Fruit fly (Drosophila melanogaster) whole organism, embryonic: ENCODE measurements around the gene cd.
A peak's percentile ranks its signal among the peaks of the same experiment; 100 is the strongest.

ENCODE experiments used
- Aef1 ChIP-seq: fragments of 200-800 bp; sonication (Bioruptor generic); IDR thresholded peaks from 3 replicates; pipeline ENCODE4 v1.3.6; 2022; ENCODE audit warnings: missing biosample characterization, missing genetic modification characterization
- BEAF-32 ChIP-seq: fragments of 200-800 bp; sonication (Bioruptor generic); optimal IDR thresholded peaks from 3 replicates; lab custom pipeline; 2017; ENCODE audit warnings: missing biosample characterization, missing genetic modification characterization, mild to moderate bottlenecking, moderate library complexity, missing genetic modification reagents
- CG10431 ChIP-seq: fragments of 200-800 bp; sonication (Bioruptor generic); optimal IDR thresholded peaks from 3 replicates; lab custom pipeline; 2018; ENCODE audit warnings: missing biosample characterization, mild to moderate bottlenecking, missing genetic modification characterization
- CG13287 ChIP-seq: fragments of 200-800 bp; sonication (Bioruptor generic); IDR thresholded peaks from 2 replicates; pipeline ENCODE4 v1.3.6; 2022; ENCODE audit warnings: missing biosample characterization, missing genetic modification characterization; ENCODE audit not compliant: partially characterized antibody
- CG14860 ChIP-seq: fragments of 200-800 bp; sonication (Bioruptor generic); IDR thresholded peaks from 3 replicates; pipeline ENCODE4 v1.3.6; 2022; ENCODE audit warnings: missing biosample characterization, missing genetic modification characterization; ENCODE audit not compliant: partially characterized antibody
- CG15269 ChIP-seq: fragments of 200-800 bp; sonication (Bioruptor generic); optimal IDR thresholded peaks from 2 replicates; lab custom pipeline; 2018; ENCODE audit warnings: missing biosample characterization, mild to moderate bottlenecking, missing genetic modification characterization, moderate library complexity
- CG2712 ChIP-seq: fragments of 200-800 bp; optimal IDR thresholded peaks from 3 replicates; lab custom pipeline; 2019; ENCODE audit warnings: missing biosample characterization, mild to moderate bottlenecking, missing genetic modification characterization, moderate library complexity
- CG3847 ChIP-seq: fragments of 200-800 bp; sonication (Bioruptor generic); IDR thresholded peaks from 2 replicates; pipeline ENCODE4 v1.3.6; 2022; ENCODE audit warnings: missing biosample characterization, missing genetic modification characterization
- CG3995 ChIP-seq: fragments of 200-800 bp; sonication (Bioruptor generic); optimal IDR thresholded peaks from 3 replicates; lab custom pipeline; 2016; ENCODE audit warnings: missing biosample characterization, missing genetic modification characterization
- CG4617 ChIP-seq: fragments of 200-800 bp; sonication (Bioruptor generic); optimal IDR thresholded peaks from 3 replicates; lab custom pipeline; 2016; ENCODE audit warnings: missing biosample characterization, missing genetic modification characterization, borderline replicate concordance
- CG6272 ChIP-seq: fragments of 200-800 bp; sonication (Bioruptor generic); IDR thresholded peaks from 2 replicates; pipeline ENCODE4 v1.3.6; 2022; ENCODE audit warnings: missing biosample characterization, missing genetic modification characterization
- CG6791 ChIP-seq: fragments of 200-800 bp; sonication (Bioruptor generic); IDR thresholded peaks from 3 replicates; pipeline ENCODE4 v1.3.6; 2022; ENCODE audit warnings: missing biosample characterization, missing genetic modification characterization; ENCODE audit not compliant: partially characterized antibody
- Dbx ChIP-seq: fragments of 200-800 bp; sonication (Bioruptor generic); IDR thresholded peaks from 3 replicates; pipeline ENCODE4 v1.3.6; 2022; ENCODE audit warnings: missing biosample characterization, missing genetic modification characterization
- Dfd ChIP-seq, 2 experiments: fragments of >200 bp; optimal IDR thresholded peaks; 2 replicates each; lab custom pipeline; 2017; ENCODE audit warnings: missing biosample characterization in 2 of 2, missing genetic modification characterization in 2 of 2
- Dref ChIP-seq: fragments of 200-800 bp; sonication (Bioruptor generic); IDR thresholded peaks from 2 replicates; pipeline ENCODE4 v1.3.6; 2022; ENCODE audit warnings: missing biosample characterization, missing genetic modification characterization
- E2f2 ChIP-seq: fragments of 200-800 bp; sonication (Bioruptor generic); IDR thresholded peaks from 2 replicates; pipeline ENCODE4 v1.3.6; 2022; ENCODE audit warnings: missing biosample characterization, missing genetic modification characterization
- GATAe ChIP-seq: fragments of 200-800 bp; sonication (Bioruptor generic); conservative IDR thresholded peaks from 2 replicates; pipeline ENCODE4 v1.3.6; 2022; ENCODE audit warnings: missing biosample characterization, missing genetic modification characterization
- H15 ChIP-seq: fragments of 200-800 bp; sonication (Bioruptor generic); IDR thresholded peaks from 3 replicates; pipeline ENCODE4 v1.3.6; 2022; ENCODE audit warnings: missing biosample characterization, missing genetic modification characterization
- HLH4C ChIP-seq: fragments of 200-800 bp; sonication (Bioruptor generic); IDR thresholded peaks from 3 replicates; pipeline ENCODE4 v1.3.6; 2022; ENCODE audit warnings: missing biosample characterization, missing genetic modification characterization; ENCODE audit not compliant: partially characterized antibody
- MBD-R2 ChIP-seq: fragments of 200-800 bp; sonication (Bioruptor generic); IDR thresholded peaks from 2 replicates; pipeline ENCODE4 v1.3.6; 2022; ENCODE audit warnings: missing biosample characterization, missing genetic modification characterization
- Med ChIP-seq: fragments of 200-800 bp; sonication (Bioruptor generic); peaks from one replicate; lab custom pipeline; 2016; ENCODE audit warnings: missing biosample characterization, missing genetic modification characterization, mild to moderate bottlenecking, inconsistent platforms, moderate library complexity
- Mes4 ChIP-seq: fragments of 200-800 bp; sonication (Bioruptor generic); optimal IDR thresholded peaks from 2 replicates; lab custom pipeline; 2016; ENCODE audit warnings: missing biosample characterization, missing genetic modification characterization
- NC2β ChIP-seq: fragments of 200-800 bp; sonication (Bioruptor generic); optimal IDR thresholded peaks from 2 replicates; lab custom pipeline; 2016; ENCODE audit warnings: missing biosample characterization, missing genetic modification characterization
- Opbp ChIP-seq: fragments of 200-800 bp; sonication (Bioruptor generic); IDR thresholded peaks from 3 replicates; pipeline ENCODE4 v1.3.6; 2022; ENCODE audit warnings: missing biosample characterization, missing genetic modification characterization; ENCODE audit not compliant: partially characterized antibody
- Rfx ChIP-seq: fragments of 200-800 bp; sonication (Bioruptor generic); IDR thresholded peaks from 2 replicates; pipeline ENCODE4 v1.3.6; 2022; ENCODE audit warnings: missing biosample characterization, missing genetic modification characterization
- Scr ChIP-seq: fragments of 200-800 bp; sonication (Bioruptor generic); IDR thresholded peaks from 2 replicates; pipeline ENCODE4 v1.3.6; 2022; ENCODE audit warnings: missing biosample characterization, missing genetic modification characterization; ENCODE audit not compliant: partially characterized antibody
- Sry-δ ChIP-seq: fragments of 200-800 bp; sonication (Bioruptor generic); optimal IDR thresholded peaks from 2 replicates; lab custom pipeline; 2016; ENCODE audit warnings: missing biosample characterization, missing genetic modification characterization
- Trl ChIP-seq, 3 experiments: fragments of >200 bp in 2 of 3; fragments of 200-800 bp in 1 of 3; sonication (Bioruptor generic) in 1 of 3; optimal IDR thresholded peaks; 2 replicates in 1 of 3; 3 replicates in 2 of 3; lab custom pipeline; 2016 to 2017; ENCODE audit warnings: missing biosample characterization in 1 of 3, missing genetic modification characterization in 1 of 3
- ase ChIP-seq: fragments of 200-800 bp; sonication (Bioruptor generic); IDR thresholded peaks from 3 replicates; pipeline ENCODE4 v1.3.6; 2022; ENCODE audit warnings: missing biosample characterization, missing genetic modification characterization
- bbx ChIP-seq: fragments of 200-800 bp; sonication (Bioruptor generic); IDR thresholded peaks from 2 replicates; pipeline ENCODE4 v1.3.6; 2022; ENCODE audit warnings: missing biosample characterization, missing genetic modification characterization; ENCODE audit not compliant: partially characterized antibody
- cad ChIP-seq: fragments of >200 bp; optimal IDR thresholded peaks from 2 replicates; lab custom pipeline; 2017; ENCODE audit warnings: missing biosample characterization, missing genetic modification characterization
- chinmo ChIP-seq: fragments of 200-800 bp; sonication (Bioruptor generic); IDR thresholded peaks from 4 replicates; pipeline ENCODE4 v1.3.6; 2022; ENCODE audit warnings: missing biosample characterization, missing genetic modification characterization; ENCODE audit not compliant: partially characterized antibody
- corto ChIP-seq: fragments of 200-800 bp; sonication (Bioruptor generic); optimal IDR thresholded peaks from 2 replicates; lab custom pipeline; 2016; ENCODE audit warnings: missing biosample characterization, mild to moderate bottlenecking, missing genetic modification characterization, moderate library complexity
- dpn ChIP-seq, 2 experiments: fragments of 200-800 bp; sonication (Bioruptor generic); optimal IDR thresholded peaks; 3 replicates each; lab custom pipeline; 2016; ENCODE audit warnings: missing biosample characterization in 2 of 2, missing genetic modification characterization in 2 of 2
- ftz-f1 ChIP-seq: fragments of 200-800 bp; sonication (Bioruptor generic); optimal IDR thresholded peaks from 2 replicates; lab custom pipeline; 2016; ENCODE audit warnings: missing biosample characterization, missing genetic modification characterization
- grau ChIP-seq: fragments of 200-800 bp; optimal IDR thresholded peaks from 3 replicates; lab custom pipeline; 2019; ENCODE audit warnings: missing biosample characterization, mild to moderate bottlenecking, missing genetic modification characterization, moderate library complexity
- gsb-n ChIP-seq: fragments of 200-800 bp; sonication (Bioruptor generic); optimal IDR thresholded peaks from 3 replicates; lab custom pipeline; 2018; ENCODE audit warnings: missing biosample characterization, mild to moderate bottlenecking, missing genetic modification characterization
- hb ChIP-seq: fragments of 200-800 bp; sonication (Bioruptor generic); IDR thresholded peaks from 3 replicates; pipeline ENCODE4 v1.3.6; 2022; ENCODE audit warnings: missing biosample characterization, missing genetic modification characterization; ENCODE audit not compliant: partially characterized antibody
- inv ChIP-seq: fragments of 200-800 bp; sonication (Bioruptor generic); IDR thresholded peaks from 2 replicates; pipeline ENCODE4 v1.3.6; 2022; ENCODE audit warnings: missing biosample characterization, missing genetic modification characterization; ENCODE audit not compliant: partially characterized antibody
- knrl ChIP-seq: fragments of 200-800 bp; sonication (Bioruptor generic); IDR thresholded peaks from 3 replicates; pipeline ENCODE4 v1.3.6; 2022; ENCODE audit warnings: missing biosample characterization, missing genetic modification characterization; ENCODE audit not compliant: partially characterized antibody
- nerfin-2 ChIP-seq: fragments of 200-800 bp; sonication (Bioruptor generic); IDR thresholded peaks from 2 replicates; pipeline ENCODE4 v1.3.6; 2022; ENCODE audit warnings: missing biosample characterization, missing genetic modification characterization; ENCODE audit not compliant: partially characterized antibody
- oc ChIP-seq: fragments of 200-800 bp; sonication (Bioruptor generic); optimal IDR thresholded peaks from 2 replicates; lab custom pipeline; 2018; ENCODE audit warnings: missing biosample characterization, mild to moderate bottlenecking, missing genetic modification characterization, moderate library complexity
- psq ChIP-seq: fragments of 200-800 bp; sonication (Bioruptor generic); optimal IDR thresholded peaks from 2 replicates; lab custom pipeline; 2017; ENCODE audit warnings: missing biosample characterization, missing genetic modification characterization
- sens ChIP-seq: fragments of 200-800 bp; sonication (Bioruptor generic); peaks from one replicate; lab custom pipeline; 2016; ENCODE audit warnings: missing biosample characterization, missing genetic modification characterization
- sqz ChIP-seq: fragments of 200-800 bp; sonication (Bioruptor generic); optimal IDR thresholded peaks from 3 replicates; lab custom pipeline; 2018; ENCODE audit warnings: missing biosample characterization, mild to moderate bottlenecking, missing genetic modification characterization
- sr ChIP-seq: fragments of 200-800 bp; sonication (Bioruptor generic); IDR thresholded peaks from 3 replicates; pipeline ENCODE4 v1.3.6; 2022; ENCODE audit warnings: missing biosample characterization, missing genetic modification characterization
- unc-4 ChIP-seq: fragments of 200-800 bp; sonication (Bioruptor generic); IDR thresholded peaks from 2 replicates; pipeline ENCODE4 v1.3.6; 2022; ENCODE audit warnings: missing biosample characterization, missing genetic modification characterization; ENCODE audit not compliant: partially characterized antibody
- vnd ChIP-seq: fragments of 200-800 bp; sonication (Bioruptor generic); IDR thresholded peaks from 3 replicates; pipeline ENCODE4 v1.3.6; 2022; ENCODE audit warnings: missing biosample characterization, missing genetic modification characterization; ENCODE audit not compliant: partially characterized antibody

The cd gene

DNA sequence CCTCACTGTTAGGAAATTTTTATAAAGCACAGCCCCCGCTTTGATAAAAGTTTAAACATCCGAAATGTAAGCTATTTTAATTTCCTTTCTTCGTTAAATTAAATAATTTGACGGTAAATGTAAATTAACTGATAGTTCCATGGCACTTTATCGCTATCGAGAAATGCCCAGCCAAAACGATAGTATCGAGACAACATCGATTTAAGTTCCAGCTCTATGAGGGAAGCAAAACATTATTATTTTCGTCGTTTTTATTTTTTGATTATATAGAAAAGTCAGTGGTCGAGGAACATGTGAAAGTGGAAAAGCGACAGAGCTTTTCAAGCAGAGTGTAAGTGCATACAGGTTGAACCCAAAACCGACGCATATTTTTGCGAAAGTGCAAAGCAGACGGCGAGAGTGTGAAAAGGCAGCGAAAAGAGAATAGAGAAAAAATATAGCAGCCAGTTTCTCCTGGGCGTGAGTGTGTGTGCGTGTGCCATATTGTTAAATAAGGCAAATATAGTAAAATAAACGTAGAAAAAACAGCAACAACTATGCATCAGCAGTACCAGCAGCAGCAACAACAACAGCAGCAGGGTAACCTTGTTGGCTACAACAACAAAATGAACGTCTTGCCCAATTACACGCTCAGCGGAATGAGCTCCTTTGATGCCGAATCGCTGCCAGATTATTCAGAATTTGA is 32.2 kb downstream of the cd start, which contains the start of gene CG45049 (continued):
- TF ChIP-seq CG2712 (tag; lab: Kevin White, UChicago) (peak; percentile 8), ase (no peak), nerfin-2 (peak; percentile 87), Dfd (GFP tag; optimal IDR thresholded peaks at IDR 0.05; lab: Kevin White, UChicago) (no peak), grau (no peak), Aef1 (GFP tag; lab: Robert Waterston, UW) (peak; percentile 29; the same call in 2 of the 3 replicates), Dref (GFP tag; lab: Robert Waterston, UW) (peak; percentile 63), inv (GFP tag; lab: Robert Waterston, UW) (peak; percentile 89), dpn (GFP tag; optimal IDR thresholded peaks at IDR 0.05; lab: Kevin White, UChicago) (peak in 1 of 2 experiments; percentile 31), gsb-n (tag; lab: Kevin White, UChicago) (no peak), ftz-f1 (GFP tag; lab: Kevin White, UChicago) (peak; percentile 22), CG4617 (peak; percentile 72), sens (GFP tag; lab: Kevin White, UChicago) (peak; percentile 83), knrl (GFP tag; lab: Robert Waterston, UW) (peak; percentile 91), psq (GFP tag; lab: Kevin White, UChicago) (peak; percentile 46), bbx (GFP tag; lab: Robert Waterston, UW) (peak; percentile 94), Med (GFP tag; lab: Kevin White, UChicago) (peak; percentile 57), E2f2 (no peak), unc-4 (GFP tag; lab: Robert Waterston, UW) (peak; percentile 78), Rfx (no peak), BEAF-32 (GFP tag; lab: Kevin White, UChicago) (peak; percentile 84), CG6791 (GFP tag; lab: Robert Waterston, UW) (peak; percentile 95), CG13287 (GFP tag; lab: Robert Waterston, UW) (peak; percentile 79), Dbx (GFP tag; lab: Robert Waterston, UW) (no peak), CG15269 (no peak), oc (tag; lab: Kevin White, UChicago) (no peak), CG10431 (GFP tag; lab: Kevin White, UChicago) (no peak), sqz (GFP tag; lab: Kevin White, UChicago) (no peak), Scr (peak; percentile 92), cad (GFP tag; lab: Kevin White, UChicago) (no peak), HLH4C (GFP tag; lab: Robert Waterston, UW) (peak; percentile 87), vnd (peak; percentile 89), MBD-R2 (GFP tag; lab: Robert Waterston, UW) (0 out of 2 replicates have a peak, but pooled peaks have one; percentile 22), GATAe (GFP tag; lab: Robert Waterston, UW) (no peak), CG3995 (no peak), CG14860 (GFP tag; lab: Robert Waterston, UW) (peak; percentile 74), corto (GFP tag; lab: Kevin White, UChicago) (no peak), Trl (optimal IDR thresholded peaks at IDR 0.05; lab: Kevin White, UChicago) (peak in 1 of 2 experiments; percentile 69), Trl (GFP tag; optimal IDR thresholded peaks at IDR 0.05; lab: Kevin White, UChicago) (no peak), CG3847 (0 out of 2 replicates have a peak, but pooled peaks have one; percentile 37), hb (peak; percentile 93), H15 (GFP tag; lab: Robert Waterston, UW) (no peak), sr (GFP tag; lab: Robert Waterston, UW) (peak; percentile 35; the same call in 1 of the 3 replicates), Mes4 (no peak), Sry-δ (GFP tag; lab: Kevin White, UChicago) (peak; percentile 89), Opbp (GFP tag; lab: Robert Waterston, UW) (peak; percentile 94), CG6272 (GFP tag; lab: Robert Waterston, UW) (peak; percentile 37; the same call in 1 of the 2 replicates), chinmo (GFP tag; lab: Robert Waterston, UW) (peak; percentile 54; the same call in 1 of the 4 replicates), NC2β (GFP tag; lab: Kevin White, UChicago) (no peak)
